Worm (Caenorhabditis elegans): ENCODE results near the gene Y37D8A.26.

DNA sequence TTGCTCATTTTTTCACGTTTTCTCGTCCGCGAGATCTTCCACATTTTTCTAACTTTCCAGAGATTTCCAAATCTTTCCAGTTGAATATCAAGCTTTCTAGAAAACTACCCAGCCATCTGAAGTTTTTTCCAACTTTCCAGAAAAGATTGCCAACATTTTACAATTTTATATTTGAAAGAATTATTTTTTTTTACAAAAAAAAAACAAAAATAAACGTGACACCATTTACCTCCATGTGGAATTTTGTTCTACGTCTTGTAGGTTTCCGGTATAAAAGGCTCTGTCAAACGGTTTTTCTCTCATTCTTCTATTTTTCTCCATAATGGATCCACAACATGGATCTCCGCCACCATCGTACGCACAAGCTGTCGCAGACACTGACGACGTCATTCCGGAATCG lies 8.1 kb upstream of the Y37D8A.26 start, which contains the start of gene Y37D8A.8:
- TF ChIP-seq ref-1 (GFP tag; conservative IDR thresholded peaks at IDR 0.05) = no peak
- TF ChIP-seq flt-1 (GFP tag; IDR thresholded peaks at IDR 0.05) = no peak
- no peak for TF ChIP-seq ztf-29 (GFP tag; IDR thresholded peaks at IDR 0.05)
